Fruit fly (Drosophila melanogaster) whole organism, embryonic: ENCODE data around the gene CG4452.

ENCODE experiments used
- BEAF-32 ChIP-seq: fragments of 200-800 bp; sonication (Bioruptor generic); optimal IDR thresholded peaks from 3 replicates; lab custom pipeline; 2017; ENCODE audit warnings: missing biosample characterization, missing genetic modification characterization, mild to moderate bottlenecking, moderate library complexity, missing genetic modification reagents
- Bdp1 ChIP-seq: fragments of 200-800 bp; sonication (Bioruptor generic); optimal IDR thresholded peaks from 3 replicates; lab custom pipeline; 2016; ENCODE audit warnings: missing biosample characterization, missing genetic modification characterization
- Blimp-1 ChIP-seq: fragments of 200-800 bp; sonication (Bioruptor generic); optimal IDR thresholded peaks from 3 replicates; lab custom pipeline; 2018; ENCODE audit warnings: missing biosample characterization, missing genetic modification characterization, mild to moderate bottlenecking, moderate library complexity, missing genetic modification reagents
- CG10321 ChIP-seq: fragments of 200-800 bp; sonication (Bioruptor generic); IDR thresholded peaks from 2 replicates; pipeline ENCODE4 v1.3.6; 2022; ENCODE audit warnings: missing biosample characterization, missing genetic modification characterization
- CG11398 ChIP-seq: fragments of 200-800 bp; sonication (Bioruptor generic); optimal IDR thresholded peaks from 2 replicates; lab custom pipeline; 2016; ENCODE audit warnings: missing biosample characterization, missing genetic modification characterization
- CG11504 ChIP-seq: fragments of 200-800 bp; sonication (Bioruptor generic); optimal IDR thresholded peaks from 3 replicates; lab custom pipeline; 2019; ENCODE audit warnings: missing biosample characterization, mild to moderate bottlenecking, missing genetic modification characterization, moderate library complexity
- CG1529 ChIP-seq: fragments of 200-800 bp; sonication (Bioruptor generic); optimal IDR thresholded peaks from 3 replicates; lab custom pipeline; 2018; ENCODE audit warnings: missing biosample characterization, missing genetic modification characterization
- CG3065 ChIP-seq: fragments of 200-800 bp; sonication (Bioruptor generic); optimal IDR thresholded peaks from 2 replicates; lab custom pipeline; 2016; ENCODE audit warnings: missing biosample characterization, missing genetic modification characterization
- CG31441 ChIP-seq: fragments of 200-800 bp; sonication (Bioruptor generic); IDR thresholded peaks from 2 replicates; pipeline ENCODE4 v1.3.6; 2022; ENCODE audit warnings: missing biosample characterization, missing genetic modification characterization
- CG34422 ChIP-seq: fragments of 200-800 bp; sonication (Bioruptor generic); IDR thresholded peaks from 3 replicates; pipeline ENCODE4 v1.3.6; 2022; ENCODE audit warnings: missing biosample characterization, missing genetic modification characterization
- CG42726 ChIP-seq: fragments of 200-800 bp; sonication (Bioruptor generic); IDR thresholded peaks from 2 replicates; pipeline ENCODE4 v1.3.6; 2022; ENCODE audit warnings: missing biosample characterization, missing genetic modification characterization; ENCODE audit not compliant: partially characterized antibody
- CG6175 ChIP-seq: fragments of 200-800 bp; sonication (Bioruptor generic); IDR thresholded peaks from 3 replicates; pipeline ENCODE4 v1.3.6; 2022; ENCODE audit warnings: missing biosample characterization, missing genetic modification characterization
- CG6654 ChIP-seq: fragments of 200-800 bp; sonication (Bioruptor generic); optimal IDR thresholded peaks from 2 replicates; lab custom pipeline; 2017; ENCODE audit warnings: missing biosample characterization, mild to moderate bottlenecking, missing genetic modification characterization
- CG6683 ChIP-seq: fragments of 200-800 bp; sonication (Bioruptor generic); optimal IDR thresholded peaks from 2 replicates; lab custom pipeline; 2017; ENCODE audit warnings: missing biosample characterization, mild to moderate bottlenecking, missing genetic modification characterization, missing genetic modification reagents
- CG6791 ChIP-seq: fragments of 200-800 bp; sonication (Bioruptor generic); IDR thresholded peaks from 3 replicates; pipeline ENCODE4 v1.3.6; 2022; ENCODE audit warnings: missing biosample characterization, missing genetic modification characterization; ENCODE audit not compliant: partially characterized antibody
- CG8478 ChIP-seq: fragments of >200 bp; optimal IDR thresholded peaks from 2 replicates; lab custom pipeline; 2018
- CG8765 ChIP-seq: fragments of 200-800 bp; sonication (Bioruptor generic); IDR thresholded peaks from 2 replicates; pipeline ENCODE4 v1.3.6; 2022; ENCODE audit warnings: missing biosample characterization, missing genetic modification characterization
- CG9876 ChIP-seq: fragments of 200-800 bp; sonication (Bioruptor generic); optimal IDR thresholded peaks from 2 replicates; lab custom pipeline; 2016; ENCODE audit warnings: missing biosample characterization, missing genetic modification characterization
- CkIIα-i1 ChIP-seq: fragments of 200-800 bp; sonication (Bioruptor generic); IDR thresholded peaks from 2 replicates; pipeline ENCODE4 v1.3.6; 2022; ENCODE audit warnings: missing biosample characterization, missing genetic modification characterization
- CoRest ChIP-seq: fragments of 200-800 bp; sonication (Bioruptor generic); optimal IDR thresholded peaks from 3 replicates; lab custom pipeline; 2018; ENCODE audit warnings: missing biosample characterization, mild to moderate bottlenecking, missing genetic modification characterization, moderate library complexity
- CrebB ChIP-seq: fragments of 200-800 bp; sonication (Bioruptor generic); optimal IDR thresholded peaks from 3 replicates; lab custom pipeline; 2018; ENCODE audit warnings: missing biosample characterization, mild to moderate bottlenecking, missing genetic modification characterization
- Dref ChIP-seq: fragments of 200-800 bp; sonication (Bioruptor generic); IDR thresholded peaks from 2 replicates; pipeline ENCODE4 v1.3.6; 2022; ENCODE audit warnings: missing biosample characterization, missing genetic modification characterization
- Ets97D ChIP-seq: fragments of 200-800 bp; sonication (Bioruptor generic); optimal IDR thresholded peaks from 3 replicates; lab custom pipeline; 2016; ENCODE audit warnings: missing biosample characterization, missing genetic modification characterization
- Gug ChIP-seq: fragments of 200-800 bp; sonication (Bioruptor generic); IDR thresholded peaks from 4 replicates; pipeline ENCODE4 v1.3.6; 2022; ENCODE audit warnings: missing biosample characterization, missing genetic modification characterization
- HLH4C ChIP-seq: fragments of 200-800 bp; sonication (Bioruptor generic); IDR thresholded peaks from 3 replicates; pipeline ENCODE4 v1.3.6; 2022; ENCODE audit warnings: missing biosample characterization, missing genetic modification characterization; ENCODE audit not compliant: partially characterized antibody
- Hr51 ChIP-seq, 2 experiments: fragments of 200-800 bp; sonication (Bioruptor generic); optimal IDR thresholded peaks; 2 replicates in 1 of 2; 3 replicates in 1 of 2; lab custom pipeline; 2016 to 2018; ENCODE audit warnings: missing biosample characterization in 2 of 2, missing genetic modification characterization in 2 of 2, mild to moderate bottlenecking in 1 of 2, moderate library complexity in 1 of 2
- MTF-1 ChIP-seq: fragments of 200-800 bp; sonication (Bioruptor generic); optimal IDR thresholded peaks from 2 replicates; lab custom pipeline; 2018; ENCODE audit warnings: missing biosample characterization, mild to moderate bottlenecking, missing genetic modification characterization, borderline replicate concordance
- Mes4 ChIP-seq: fragments of 200-800 bp; sonication (Bioruptor generic); optimal IDR thresholded peaks from 2 replicates; lab custom pipeline; 2016; ENCODE audit warnings: missing biosample characterization, missing genetic modification characterization
- Neu2 ChIP-seq: fragments of 200-800 bp; sonication (Bioruptor generic); optimal IDR thresholded peaks from 3 replicates; lab custom pipeline; 2016; ENCODE audit warnings: missing biosample characterization, missing genetic modification characterization, borderline replicate concordance
- Xrp1 ChIP-seq: fragments of 200-800 bp; sonication (Bioruptor generic); IDR thresholded peaks from 2 replicates; pipeline ENCODE4 v1.3.6; 2022; ENCODE audit warnings: missing biosample characterization, missing genetic modification characterization
- ara ChIP-seq: fragments of 200-800 bp; sonication (Bioruptor generic); IDR thresholded peaks from 2 replicates; pipeline ENCODE4 v1.3.6; 2022; ENCODE audit warnings: missing biosample characterization, missing genetic modification characterization
- bbx ChIP-seq: fragments of 200-800 bp; sonication (Bioruptor generic); IDR thresholded peaks from 2 replicates; pipeline ENCODE4 v1.3.6; 2022; ENCODE audit warnings: missing biosample characterization, missing genetic modification characterization; ENCODE audit not compliant: partially characterized antibody
- bigmax ChIP-seq: fragments of 200-800 bp; sonication (Bioruptor generic); optimal IDR thresholded peaks from 2 replicates; lab custom pipeline; 2018; ENCODE audit warnings: missing biosample characterization, mild to moderate bottlenecking, missing genetic modification characterization
- chn ChIP-seq: fragments of 200-800 bp; sonication (Bioruptor generic); optimal IDR thresholded peaks from 2 replicates; lab custom pipeline; 2016; ENCODE audit warnings: missing biosample characterization, missing genetic modification characterization
- dimm ChIP-seq: fragments of 200-800 bp; sonication (Bioruptor generic); IDR thresholded peaks from 2 replicates; pipeline ENCODE4 v1.3.6; 2022; ENCODE audit warnings: missing biosample characterization, missing genetic modification characterization
- disco-r ChIP-seq: fragments of 200-800 bp; sonication (Bioruptor generic); optimal IDR thresholded peaks from 2 replicates; lab custom pipeline; 2016; ENCODE audit warnings: missing biosample characterization, missing genetic modification characterization
- dm ChIP-seq: fragments of 200-800 bp; sonication (Bioruptor generic); optimal IDR thresholded peaks from 3 replicates; lab custom pipeline; 2016; ENCODE audit warnings: missing biosample characterization, missing genetic modification characterization
- en ChIP-seq: fragments of 200-800 bp; sonication (Bioruptor generic); optimal IDR thresholded peaks from 2 replicates; lab custom pipeline; 2016; ENCODE audit warnings: missing biosample characterization, missing genetic modification characterization
- gro ChIP-seq: fragments of 200-800 bp; sonication (Bioruptor generic); optimal IDR thresholded peaks from 2 replicates; lab custom pipeline; 2016; ENCODE audit warnings: missing biosample characterization, missing genetic modification characterization
- lilli ChIP-seq: fragments of 200-800 bp; sonication (Bioruptor generic); optimal IDR thresholded peaks from 3 replicates; lab custom pipeline; 2016; ENCODE audit warnings: missing biosample characterization, missing genetic modification characterization
- luna ChIP-seq: fragments of 200-800 bp; sonication (Bioruptor generic); optimal IDR thresholded peaks from 2 replicates; lab custom pipeline; 2016; ENCODE audit warnings: missing biosample characterization, missing genetic modification characterization
- nau ChIP-seq: fragments of 200-800 bp; sonication (Bioruptor generic); optimal IDR thresholded peaks from 3 replicates; lab custom pipeline; 2017; ENCODE audit warnings: missing biosample characterization, mild to moderate bottlenecking, missing genetic modification characterization, missing genetic modification reagents
- pfk ChIP-seq: fragments of 200-800 bp; sonication (Bioruptor generic); optimal IDR thresholded peaks from 2 replicates; lab custom pipeline; 2018; ENCODE audit warnings: missing biosample characterization, mild to moderate bottlenecking, missing genetic modification characterization, moderate library complexity
- ro ChIP-seq: fragments of 200-800 bp; sonication (Bioruptor generic); IDR thresholded peaks from 2 replicates; pipeline ENCODE4 v1.3.6; 2022; ENCODE audit warnings: missing biosample characterization, missing genetic modification characterization
- sc ChIP-seq, 3 experiments: fragments of >200 bp in 2 of 3; fragments of 200-800 bp in 1 of 3; sonication (Bioruptor generic) in 1 of 3; optimal IDR thresholded peaks; 2 replicates in 2 of 3; 3 replicates in 1 of 3; lab custom pipeline; 2017; ENCODE audit warnings: mild to moderate bottlenecking in 1 of 3, missing biosample characterization in 1 of 3, missing genetic modification characterization in 1 of 3, missing genetic modification reagents in 1 of 3
- slou ChIP-seq: fragments of 200-800 bp; sonication (Bioruptor generic); optimal IDR thresholded peaks from 3 replicates; lab custom pipeline; 2016; ENCODE audit warnings: missing biosample characterization, missing genetic modification characterization
- tin ChIP-seq: fragments of 200-800 bp; sonication (Bioruptor generic); optimal IDR thresholded peaks from 3 replicates; lab custom pipeline; 2016; ENCODE audit warnings: missing biosample characterization, missing genetic modification characterization
- unc-4 ChIP-seq: fragments of 200-800 bp; sonication (Bioruptor generic); IDR thresholded peaks from 2 replicates; pipeline ENCODE4 v1.3.6; 2022; ENCODE audit warnings: missing biosample characterization, missing genetic modification characterization; ENCODE audit not compliant: partially characterized antibody
- vnd ChIP-seq: fragments of 200-800 bp; sonication (Bioruptor generic); IDR thresholded peaks from 3 replicates; pipeline ENCODE4 v1.3.6; 2022; ENCODE audit warnings: missing biosample characterization, missing genetic modification characterization; ENCODE audit not compliant: partially characterized antibody
- zen2 ChIP-seq: fragments of 200-800 bp; sonication (Bioruptor generic); IDR thresholded peaks from 3 replicates; pipeline ENCODE4 v1.3.6; 2022; ENCODE audit warnings: missing biosample characterization, missing genetic modification characterization; ENCODE audit not compliant: partially characterized antibody
- zf30C ChIP-seq: fragments of 200-800 bp; sonication (Bioruptor generic); optimal IDR thresholded peaks from 3 replicates; lab custom pipeline; 2018; ENCODE audit warnings: missing biosample characterization, mild to moderate bottlenecking, missing genetic modification characterization

The CG4452 gene

DNA sequence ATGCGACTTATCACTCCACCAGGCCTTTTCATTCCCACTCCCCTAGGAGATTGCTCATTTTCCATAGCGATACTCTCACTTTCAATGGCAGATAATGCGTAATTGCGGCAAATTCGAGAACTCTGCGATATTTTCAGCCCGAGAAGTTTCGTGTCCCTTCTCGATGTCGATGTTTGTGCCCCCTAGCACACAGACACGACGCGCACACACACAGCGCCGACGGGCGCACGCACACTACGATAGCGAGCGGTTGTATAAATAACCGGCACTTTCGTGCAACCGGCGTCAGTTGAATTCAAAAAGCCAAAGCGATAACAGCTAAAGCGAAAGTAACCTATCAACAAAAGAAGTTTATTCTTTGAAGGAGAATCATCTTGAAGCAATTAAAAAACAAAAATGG, 14.4 kb downstream of the CG4452 start, which contains the start of gene Hsp23 (continued):
- TF ChIP-seq zf30C: no peak
- TF ChIP-seq Dref (GFP tag; lab: Robert Waterston, UW): no peak
- no peak for TF ChIP-seq Hr51 (GFP tag; optimal IDR thresholded peaks at IDR 0.05; lab: Kevin White, UChicago)
- TF ChIP-seq HLH4C (GFP tag; lab: Robert Waterston, UW): no peak
- 0 out of 2 replicates have a peak, but pooled peaks have one; percentile 30 for TF ChIP-seq unc-4 (GFP tag; lab: Robert Waterston, UW)
- TF ChIP-seq CG9876: no peak
- TF ChIP-seq Bdp1: no peak
- no peak for TF ChIP-seq Xrp1 (GFP tag; lab: Robert Waterston, UW)
- no peak for TF ChIP-seq disco-r (GFP tag; lab: Kevin White, UChicago)
- TF ChIP-seq CoRest (tag; lab: Kevin White, UChicago): no peak
- TF ChIP-seq en (GFP tag; lab: Kevin White, UChicago): no peak
- no peak for TF ChIP-seq Ets97D (GFP tag; lab: Kevin White, UChicago)
- TF ChIP-seq CrebB (tag; lab: Kevin White, UChicago): no peak
- TF ChIP-seq CG8765 (GFP tag; lab: Robert Waterston, UW): no peak
- TF ChIP-seq CG11398: no peak
- no peak for TF ChIP-seq CG8478 (lab: Kevin White, UChicago)
- TF ChIP-seq pfk (GFP tag; lab: Kevin White, UChicago): no peak
- TF ChIP-seq MTF-1 (GFP tag; lab: Kevin White, UChicago): no peak
- no peak for TF ChIP-seq sc (optimal IDR thresholded peaks at IDR 0.05; lab: Kevin White, UChicago)
- no peak for TF ChIP-seq sc (GFP tag; optimal IDR thresholded peaks at IDR 0.05; lab: Kevin White, UChicago)
- TF ChIP-seq nau: no peak
- TF ChIP-seq CG34422 (GFP tag; lab: Robert Waterston, UW): no peak
- no peak for TF ChIP-seq zen2
- TF ChIP-seq CG6654 (GFP tag; lab: Kevin White, UChicago): no peak
- no peak for TF ChIP-seq CkIIα-i1
- no peak for TF ChIP-seq CG6683 (GFP tag; lab: Kevin White, UChicago)
- TF ChIP-seq CG42726: no peak
- no peak for TF ChIP-seq vnd
- TF ChIP-seq gro (GFP tag; lab: Kevin White, UChicago): no peak
- no peak for TF ChIP-seq dimm (GFP tag; lab: Robert Waterston, UW)
- no peak for TF ChIP-seq bigmax (GFP tag; lab: Kevin White, UChicago)
- no peak for TF ChIP-seq ara
- no peak for TF ChIP-seq CG3065 (GFP tag; lab: Kevin White, UChicago)
- no peak for TF ChIP-seq slou (GFP tag; lab: Kevin White, UChicago)
- TF ChIP-seq CG10321: no peak
- no peak for TF ChIP-seq CG6175 (GFP tag; lab: Robert Waterston, UW)
- TF ChIP-seq Blimp-1 (GFP tag; lab: Kevin White, UChicago): peak; percentile 68
- no peak for TF ChIP-seq Gug (GFP tag; lab: Robert Waterston, UW)
- TF ChIP-seq tin (GFP tag; lab: Kevin White, UChicago): no peak
- no peak for TF ChIP-seq dm (GFP tag; lab: Kevin White, UChicago)
- no peak for TF ChIP-seq CG1529 (GFP tag; lab: Kevin White, UChicago)
- no peak for TF ChIP-seq CG11504 (tag; lab: Kevin White, UChicago)
- no peak for TF ChIP-seq ro
- peak; percentile 37; the same call in 1 of the 2 replicates for TF ChIP-seq bbx (GFP tag; lab: Robert Waterston, UW)
- no peak for TF ChIP-seq Mes4 (GFP tag; lab: Kevin White, UChicago)
- peak; percentile 27 for TF ChIP-seq BEAF-32
- no peak for TF ChIP-seq lilli (GFP tag; lab: Kevin White, UChicago)
- no peak for TF ChIP-seq Neu2 (GFP tag; lab: Kevin White, UChicago)
- no peak for TF ChIP-seq chn (GFP tag; lab: Kevin White, UChicago)
- TF ChIP-seq CG31441 (GFP tag; lab: Robert Waterston, UW): no peak
- no peak for TF ChIP-seq luna (GFP tag; lab: Kevin White, UChicago)
- peak; percentile 57; the same call in 2 of the 3 replicates for TF ChIP-seq CG6791 (GFP tag; lab: Robert Waterston, UW)
